Worm (Caenorhabditis elegans) whole organism, L1 larva: ENCODE measurements around the gene git-1.

Experiments used
- ama-1 ChIP-seq: fragments of 150-350 bp; optimal IDR thresholded peaks from 2 replicates; lab custom pipeline; 2014
- blmp-1 ChIP-seq: fragments of 150-350 bp; optimal IDR thresholded peaks from 2 replicates; lab custom pipeline; 2014; ENCODE audit warnings: missing biosample characterization, missing genetic modification characterization
- ces-1 ChIP-seq: fragments of 150-350 bp; optimal IDR thresholded peaks from 2 replicates; lab custom pipeline; 2014; ENCODE audit warnings: missing biosample characterization, missing genetic modification reagents, missing genetic modification characterization
- efl-1 ChIP-seq, 4 experiments: fragments of 150-350 bp; optimal IDR thresholded peaks in 3 of 4; peaks in 1 of 4; 1 replicate in 1 of 4; 2 replicates in 3 of 4; lab custom pipeline; 2014; ENCODE audit warnings: missing biosample characterization in 2 of 4, missing genetic modification characterization in 2 of 4, missing genetic modification reagents in 2 of 4
- nhr-90 ChIP-seq: sonication (generic microtip); optimal IDR thresholded peaks from 2 replicates; lab custom pipeline; 2016; ENCODE audit warnings: mild to moderate bottlenecking, missing genetic modification characterization, missing compliant biosample characterization; ENCODE audit not compliant: poor library complexity
- xbp-1 ChIP-seq: sonication (generic microtip); optimal IDR thresholded peaks from 2 replicates; lab custom pipeline; 2016; ENCODE audit warnings: missing genetic modification characterization, missing compliant biosample characterization

The git-1 gene

DNA sequence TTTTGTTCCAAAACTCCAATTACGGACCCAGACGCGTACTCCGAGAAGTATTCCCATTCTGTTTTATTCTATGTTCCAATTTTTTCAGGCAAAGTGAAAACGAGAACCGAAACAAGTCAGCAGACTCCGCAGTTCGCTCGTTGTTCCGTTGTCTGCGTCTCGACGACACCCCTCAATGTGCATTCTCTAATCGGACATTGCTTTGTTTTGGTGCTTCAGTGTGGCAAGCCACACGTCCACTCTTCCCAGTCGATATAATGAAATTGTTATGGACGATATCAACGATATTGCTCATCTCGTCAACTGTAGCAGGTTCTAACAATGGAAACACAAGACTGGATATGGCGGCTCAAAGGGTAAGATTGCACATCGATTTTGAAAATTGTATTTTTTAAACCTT lies 52.2 kb downstream of the git-1 start, which contains the start of gene nhx-5:
Gene nhx-5 (plus strand): TSS at position 82 of the 400 bp plus-strand sequence.
- TF ChIP-seq ama-1 (no peak), blmp-1 (no peak), xbp-1 (tag; lab: Kevin White, UChicago) (no peak), efl-1 (optimal IDR thresholded peaks at IDR 0.05; lab: Kevin White, UChicago) (no peak), efl-1 (GFP tag; optimal IDR thresholded peaks at IDR 0.05 in 1 of 2; lab: Kevin White, UChicago) (peak in 1 of 2 experiments; percentile 35), ces-1 (GFP tag; lab: Kevin White, UChicago) (no peak), nhr-90 (tag; lab: Kevin White, UChicago) (no peak)
